Fruit fly (Drosophila melanogaster) S2 (cell line): Measurements from ENCODE around the gene svp.

Source experiments
- CG8478 ChIP-seq: fragments of >200 bp; optimal IDR thresholded peaks from 2 replicates; lab custom pipeline; 2018
- CTCF ChIP-seq, 2 experiments: fragments of >200 bp; optimal IDR thresholded peaks; 2 replicates each; lab custom pipeline; 2018

DNA sequence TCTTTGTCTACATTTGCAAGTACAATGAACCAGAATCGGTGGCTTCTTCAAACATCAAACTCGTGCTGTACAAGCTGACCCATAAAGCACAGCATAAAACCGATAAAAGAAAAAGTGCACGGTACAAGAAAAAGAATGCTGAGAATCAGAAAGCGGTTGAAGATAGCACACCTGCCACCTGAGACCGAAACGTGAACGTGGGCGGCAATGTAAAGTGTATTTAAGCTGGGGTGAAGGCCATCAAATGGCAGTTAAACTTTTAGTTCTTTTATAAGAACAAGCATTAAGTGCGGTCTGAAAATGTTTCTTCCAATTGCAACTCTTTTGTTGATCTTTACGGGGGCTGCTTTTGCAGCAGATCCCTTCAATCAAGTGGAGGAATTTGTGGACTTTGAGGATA, 52.5 kb downstream of the svp start, which contains the start of gene CG4066:
- TF ChIP-seq CG8478 = no peak
- TF ChIP-seq CTCF (optimal IDR thresholded peaks at IDR 0.05; lab: Kevin White, UChicago) = no peak
